Fruit fly (Drosophila melanogaster) whole organism, embryonic: Measurements from ENCODE around the gene Ice2.

Experiments used
- Atf-2 ChIP-seq: fragments of 200-800 bp; sonication (Bioruptor generic); optimal IDR thresholded peaks from 2 replicates; lab custom pipeline; 2016; ENCODE audit warnings: missing biosample characterization, missing genetic modification characterization
- Atf3 ChIP-seq: fragments of 200-800 bp; sonication (Bioruptor generic); optimal IDR thresholded peaks from 3 replicates; lab custom pipeline; 2016; ENCODE audit warnings: missing biosample characterization, missing genetic modification characterization
- Atf6 ChIP-seq: fragments of 200-800 bp; sonication (Bioruptor generic); IDR thresholded peaks from 2 replicates; pipeline ENCODE4 v1.3.6; 2022; ENCODE audit warnings: missing biosample characterization, missing genetic modification characterization
- B-H2 ChIP-seq: fragments of 200-800 bp; sonication (Bioruptor generic); optimal IDR thresholded peaks from 2 replicates; lab custom pipeline; 2018; ENCODE audit warnings: missing biosample characterization, mild to moderate bottlenecking, missing genetic modification characterization
- CG1024 ChIP-seq: fragments of 200-800 bp; sonication (Bioruptor generic); IDR thresholded peaks from 2 replicates; pipeline ENCODE4 v1.3.6; 2022; ENCODE audit warnings: missing biosample characterization, missing genetic modification characterization
- CG11247 ChIP-seq: fragments of 200-800 bp; sonication (Bioruptor generic); IDR thresholded peaks from 2 replicates; pipeline ENCODE4 v1.3.6; 2022; ENCODE audit warnings: missing biosample characterization, missing genetic modification characterization
- CG11456 ChIP-seq: fragments of 200-800 bp; sonication (Bioruptor generic); IDR thresholded peaks from 3 replicates; pipeline ENCODE4 v1.3.6; 2022; ENCODE audit warnings: missing biosample characterization, missing genetic modification characterization
- CG12236 ChIP-seq: fragments of 200-800 bp; sonication (Bioruptor generic); optimal IDR thresholded peaks from 2 replicates; lab custom pipeline; 2016; ENCODE audit warnings: missing biosample characterization, missing genetic modification characterization
- CG1233 ChIP-seq: fragments of 200-800 bp; sonication (Bioruptor generic); optimal IDR thresholded peaks from 4 replicates; lab custom pipeline; 2018; ENCODE audit warnings: missing biosample characterization, mild to moderate bottlenecking, missing genetic modification characterization
- CG12391 ChIP-seq: fragments of 200-800 bp; sonication (Bioruptor generic); optimal IDR thresholded peaks from 3 replicates; lab custom pipeline; 2018; ENCODE audit warnings: missing biosample characterization, mild to moderate bottlenecking, missing genetic modification characterization, moderate library complexity
- CG12659 ChIP-seq: fragments of 200-800 bp; sonication (Bioruptor generic); optimal IDR thresholded peaks from 3 replicates; lab custom pipeline; 2017; ENCODE audit warnings: mild to moderate bottlenecking, missing biosample characterization, missing genetic modification reagents, missing genetic modification characterization
- CG15011 ChIP-seq: fragments of 200-800 bp; sonication (Bioruptor generic); optimal IDR thresholded peaks from 3 replicates; lab custom pipeline; 2018; ENCODE audit warnings: missing biosample characterization, mild to moderate bottlenecking, missing genetic modification characterization
- CG1602 ChIP-seq: fragments of 200-800 bp; sonication (Bioruptor generic); optimal IDR thresholded peaks from 3 replicates; lab custom pipeline; 2016; ENCODE audit warnings: missing biosample characterization, missing genetic modification characterization
- CG17361 ChIP-seq: fragments of 200-800 bp; sonication (Bioruptor generic); IDR thresholded peaks from 3 replicates; pipeline ENCODE4 v1.3.6; 2022; ENCODE audit warnings: missing biosample characterization, missing genetic modification characterization
- CG2712 ChIP-seq: fragments of 200-800 bp; optimal IDR thresholded peaks from 3 replicates; lab custom pipeline; 2019; ENCODE audit warnings: missing biosample characterization, mild to moderate bottlenecking, missing genetic modification characterization, moderate library complexity
- CG3407 ChIP-seq: fragments of 200-800 bp; sonication (Bioruptor generic); optimal IDR thresholded peaks from 2 replicates; lab custom pipeline; 2018; ENCODE audit warnings: missing biosample characterization, mild to moderate bottlenecking, missing genetic modification characterization
- CG4730 ChIP-seq: fragments of 200-800 bp; sonication (Bioruptor generic); IDR thresholded peaks from 2 replicates; pipeline ENCODE4 v1.3.6; 2022; ENCODE audit warnings: missing biosample characterization, missing genetic modification characterization
- CG6175 ChIP-seq: fragments of 200-800 bp; sonication (Bioruptor generic); IDR thresholded peaks from 3 replicates; pipeline ENCODE4 v1.3.6; 2022; ENCODE audit warnings: missing biosample characterization, missing genetic modification characterization
- CG6791 ChIP-seq: fragments of 200-800 bp; sonication (Bioruptor generic); IDR thresholded peaks from 3 replicates; pipeline ENCODE4 v1.3.6; 2022; ENCODE audit warnings: missing biosample characterization, missing genetic modification characterization; ENCODE audit not compliant: partially characterized antibody
- CG8924 ChIP-seq: fragments of 200-800 bp; optimal IDR thresholded peaks from 3 replicates; lab custom pipeline; 2019; ENCODE audit warnings: missing biosample characterization, mild to moderate bottlenecking, missing genetic modification characterization, moderate library complexity
- CG9215 ChIP-seq: fragments of 200-800 bp; sonication (Bioruptor generic); IDR thresholded peaks from 2 replicates; pipeline ENCODE4 v1.3.6; 2022; ENCODE audit warnings: missing biosample characterization, missing genetic modification characterization
- CG9437 ChIP-seq: fragments of 200-800 bp; sonication (Bioruptor generic); optimal IDR thresholded peaks from 2 replicates; lab custom pipeline; 2018; ENCODE audit warnings: missing biosample characterization, mild to moderate bottlenecking, missing genetic modification characterization
- CG9817 ChIP-seq: fragments of 200-800 bp; sonication (Bioruptor generic); optimal IDR thresholded peaks from 2 replicates; lab custom pipeline; 2018; ENCODE audit warnings: missing biosample characterization, mild to moderate bottlenecking, missing genetic modification characterization, moderate library complexity
- CG9876 ChIP-seq: fragments of 200-800 bp; sonication (Bioruptor generic); optimal IDR thresholded peaks from 2 replicates; lab custom pipeline; 2016; ENCODE audit warnings: missing biosample characterization, missing genetic modification characterization
- CrebB ChIP-seq: fragments of 200-800 bp; sonication (Bioruptor generic); optimal IDR thresholded peaks from 3 replicates; lab custom pipeline; 2018; ENCODE audit warnings: missing biosample characterization, mild to moderate bottlenecking, missing genetic modification characterization
- HLHmδ ChIP-seq: fragments of 200-800 bp; sonication (Bioruptor generic); optimal IDR thresholded peaks from 2 replicates; lab custom pipeline; 2018; ENCODE audit warnings: missing biosample characterization, mild to moderate bottlenecking, missing genetic modification characterization, moderate library complexity
- Hmr ChIP-seq: fragments of 200-800 bp; sonication (Bioruptor generic); optimal IDR thresholded peaks from 3 replicates; lab custom pipeline; 2017; ENCODE audit warnings: mild to moderate bottlenecking, missing biosample characterization, missing genetic modification reagents, missing genetic modification characterization
- Hr39 ChIP-seq: fragments of >200 bp; optimal IDR thresholded peaks from 2 replicates; lab custom pipeline; 2017
- Hr51 ChIP-seq, 2 experiments: fragments of 200-800 bp; sonication (Bioruptor generic); optimal IDR thresholded peaks; 2 replicates in 1 of 2; 3 replicates in 1 of 2; lab custom pipeline; 2016 to 2018; ENCODE audit warnings: missing biosample characterization in 2 of 2, missing genetic modification characterization in 2 of 2, mild to moderate bottlenecking in 1 of 2, moderate library complexity in 1 of 2
- Kr ChIP-seq: fragments of 200-800 bp; sonication (Bioruptor generic); optimal IDR thresholded peaks from 2 replicates; lab custom pipeline; 2017; ENCODE audit warnings: missing biosample characterization, mild to moderate bottlenecking, missing genetic modification characterization
- Optix ChIP-seq: fragments of 200-800 bp; sonication (Bioruptor generic); IDR thresholded peaks from 3 replicates; pipeline ENCODE4 v1.3.6; 2022; ENCODE audit warnings: missing biosample characterization, missing genetic modification characterization
- Sry-β ChIP-seq: fragments of 200-800 bp; sonication (Bioruptor generic); optimal IDR thresholded peaks from 2 replicates; lab custom pipeline; 2018; ENCODE audit warnings: missing biosample characterization, mild to moderate bottlenecking, missing genetic modification characterization, moderate library complexity
- Tbp ChIP-seq: fragments of >200 bp; optimal IDR thresholded peaks from 2 replicates; lab custom pipeline; 2018; ENCODE audit warnings: missing biosample characterization, missing genetic modification characterization
- az2 ChIP-seq: fragments of 200-800 bp; sonication (Bioruptor generic); optimal IDR thresholded peaks from 3 replicates; lab custom pipeline; 2016; ENCODE audit warnings: missing biosample characterization, missing genetic modification characterization
- chif ChIP-seq, 2 experiments: fragments of 200-800 bp; sonication (Bioruptor generic); optimal IDR thresholded peaks; 3 replicates each; lab custom pipeline; 2016; ENCODE audit warnings: missing biosample characterization in 2 of 2, missing genetic modification characterization in 2 of 2
- disco-r ChIP-seq: fragments of 200-800 bp; sonication (Bioruptor generic); optimal IDR thresholded peaks from 2 replicates; lab custom pipeline; 2016; ENCODE audit warnings: missing biosample characterization, missing genetic modification characterization
- fu2 ChIP-seq: fragments of 200-800 bp; sonication (Bioruptor generic); optimal IDR thresholded peaks from 2 replicates; lab custom pipeline; 2016; ENCODE audit warnings: missing biosample characterization, missing genetic modification characterization
- gce ChIP-seq: fragments of 200-800 bp; sonication (Bioruptor generic); IDR thresholded peaks from 3 replicates; pipeline ENCODE4 v1.3.6; 2022; ENCODE audit warnings: missing biosample characterization, missing genetic modification characterization
- grn ChIP-seq: fragments of 200-800 bp; sonication (Bioruptor generic); optimal IDR thresholded peaks from 3 replicates; lab custom pipeline; 2017; ENCODE audit warnings: missing biosample characterization, missing genetic modification characterization
- kah ChIP-seq: fragments of 200-800 bp; sonication (Bioruptor generic); optimal IDR thresholded peaks from 2 replicates; lab custom pipeline; 2018; ENCODE audit warnings: missing biosample characterization, mild to moderate bottlenecking, missing genetic modification characterization
- maf-S ChIP-seq: fragments of 200-800 bp; sonication (Bioruptor generic); optimal IDR thresholded peaks from 2 replicates; lab custom pipeline; 2016; ENCODE audit warnings: missing biosample characterization, missing genetic modification characterization
- mirr ChIP-seq: fragments of 200-800 bp; sonication (Bioruptor generic); optimal IDR thresholded peaks from 3 replicates; lab custom pipeline; 2018; ENCODE audit warnings: missing biosample characterization, mild to moderate bottlenecking, missing genetic modification characterization
- nom ChIP-seq: fragments of 200-800 bp; sonication (Bioruptor generic); optimal IDR thresholded peaks from 2 replicates; lab custom pipeline; 2017; ENCODE audit warnings: missing biosample characterization, missing genetic modification characterization, mild to moderate bottlenecking, moderate library complexity, missing genetic modification reagents
- pan ChIP-seq, 4 experiments: fragments of >200 bp in 3 of 4; fragments of 200-800 bp in 1 of 4; sonication (Bioruptor generic) in 1 of 4; optimal IDR thresholded peaks in 3 of 4; IDR thresholded peaks in 1 of 4; 2 replicates each; pipeline versions ENCODE4 v1.3.6 to Lab custom; 2017 to 2022; ENCODE audit warnings: missing biosample characterization in 2 of 4, missing genetic modification characterization in 2 of 4, mixed read lengths in 1 of 4
- pita ChIP-seq: fragments of 200-800 bp; sonication (Bioruptor generic); optimal IDR thresholded peaks from 2 replicates; lab custom pipeline; 2017; ENCODE audit warnings: missing biosample characterization, mild to moderate bottlenecking, missing genetic modification characterization
- pzg ChIP-seq: fragments of 200-800 bp; sonication (Bioruptor generic); optimal IDR thresholded peaks from 3 replicates; lab custom pipeline; 2018; ENCODE audit warnings: missing biosample characterization, mild to moderate bottlenecking, missing genetic modification characterization, moderate library complexity
- ranshi ChIP-seq: fragments of 200-800 bp; sonication (Bioruptor generic); IDR thresholded peaks from 2 replicates; pipeline ENCODE4 v1.3.6; 2022; ENCODE audit warnings: missing biosample characterization, missing genetic modification characterization
- shn ChIP-seq: fragments of 200-800 bp; sonication (Bioruptor generic); optimal IDR thresholded peaks from 3 replicates; lab custom pipeline; 2016; ENCODE audit warnings: missing biosample characterization, missing genetic modification characterization
- slou ChIP-seq: fragments of 200-800 bp; sonication (Bioruptor generic); optimal IDR thresholded peaks from 3 replicates; lab custom pipeline; 2016; ENCODE audit warnings: missing biosample characterization, missing genetic modification characterization
- tna ChIP-seq: fragments of 200-800 bp; sonication (Bioruptor generic); IDR thresholded peaks from 2 replicates; pipeline ENCODE4 v1.3.6; 2022; ENCODE audit warnings: missing biosample characterization, missing genetic modification characterization; ENCODE audit not compliant: partially characterized antibody
- unc-4 ChIP-seq: fragments of 200-800 bp; sonication (Bioruptor generic); IDR thresholded peaks from 2 replicates; pipeline ENCODE4 v1.3.6; 2022; ENCODE audit warnings: missing biosample characterization, missing genetic modification characterization; ENCODE audit not compliant: partially characterized antibody
- wek ChIP-seq: fragments of 200-800 bp; sonication (Bioruptor generic); optimal IDR thresholded peaks from 3 replicates; lab custom pipeline; 2018; ENCODE audit warnings: missing biosample characterization, mild to moderate bottlenecking, missing genetic modification characterization, moderate library complexity

Gene Ice2

DNA sequence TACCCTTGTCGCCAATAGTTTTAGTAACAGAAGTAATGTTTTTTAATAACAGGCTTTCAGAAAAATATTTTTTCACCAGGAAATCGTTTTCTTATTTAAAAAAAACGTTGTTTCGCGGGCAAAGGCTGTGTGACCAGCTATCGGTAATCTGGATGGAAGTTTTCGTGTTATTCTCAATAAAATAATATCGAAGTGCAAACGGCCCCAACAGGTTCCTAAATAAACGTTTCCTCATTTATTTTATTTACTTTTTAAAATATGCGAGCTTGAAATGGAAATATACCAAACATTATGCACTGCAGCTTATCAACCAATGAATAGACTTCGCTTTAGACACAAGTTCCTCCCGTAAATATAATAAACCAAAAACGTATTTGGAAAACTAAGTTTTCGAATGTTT, at the start of gene Ice2 (continued):
- TF ChIP-seq disco-r (GFP tag; lab: Kevin White, UChicago) (no peak), CG17361 (GFP tag; lab: Robert Waterston, UW) (no peak), CG6175 (GFP tag; lab: Robert Waterston, UW) (no peak), chif (GFP tag; optimal IDR thresholded peaks at IDR 0.05; lab: Kevin White, UChicago) (no peak), Atf3 (GFP tag; lab: Kevin White, UChicago) (no peak), Atf-2 (GFP tag; lab: Kevin White, UChicago) (no peak), CG8924 (tag; lab: Kevin White, UChicago) (no peak), Sry-β (GFP tag; lab: Kevin White, UChicago) (no peak), B-H2 (no peak), CG9876 (GFP tag; lab: Kevin White, UChicago) (no peak), Hmr (no peak), CG9437 (no peak), kah (GFP tag; lab: Kevin White, UChicago) (no peak), CG12391 (tag; lab: Kevin White, UChicago) (peak; percentile 9), shn (GFP tag; lab: Kevin White, UChicago) (no peak), Tbp (no peak), Hr51 (GFP tag; optimal IDR thresholded peaks at IDR 0.05; lab: Kevin White, UChicago) (no peak), Hr39 (lab: Kevin White, UChicago) (no peak), CG1024 (no peak), CG9817 (no peak), Optix (GFP tag; lab: Robert Waterston, UW) (no peak), wek (GFP tag; lab: Kevin White, UChicago) (no peak), Atf6 (GFP tag; lab: Robert Waterston, UW) (no peak), tna (GFP tag; lab: Robert Waterston, UW) (no peak), Kr (GFP tag; lab: Kevin White, UChicago) (no peak), CG2712 (peak; percentile 44), maf-S (GFP tag; lab: Kevin White, UChicago) (no peak), ranshi (no peak), grn (GFP tag; lab: Kevin White, UChicago) (no peak), unc-4 (peak; percentile 53; the same call in 1 of the 2 replicates), CG12659 (peak; percentile 29), mirr (GFP tag; lab: Kevin White, UChicago) (no peak), CrebB (tag; lab: Kevin White, UChicago) (no peak), CG6791 (GFP tag; lab: Robert Waterston, UW) (peak; percentile 57; the same call in 2 of the 3 replicates), CG11456 (GFP tag; lab: Robert Waterston, UW) (no peak), CG12236 (GFP tag; lab: Kevin White, UChicago) (no peak), pita (GFP tag; lab: Kevin White, UChicago) (no peak), CG11247 (GFP tag; lab: Robert Waterston, UW) (no peak), gce (no peak), CG1602 (GFP tag; lab: Kevin White, UChicago) (no peak), CG1233 (GFP tag; lab: Kevin White, UChicago) (no peak), fu2 (GFP tag; lab: Kevin White, UChicago) (no peak), CG15011 (no peak), CG3407 (GFP tag; lab: Kevin White, UChicago) (no peak), az2 (GFP tag; lab: Kevin White, UChicago) (no peak), CG4730 (GFP tag; lab: Robert Waterston, UW) (no peak), nom (no peak), pan (optimal IDR thresholded peaks at IDR 0.05; lab: Kevin White, UChicago) (no peak), pan (GFP tag; optimal IDR thresholded peaks at IDR 0.05 in 1 of 2, IDR thresholded peaks at IDR 0.05 in 1 of 2) (no peak), CG9215 (GFP tag; lab: Robert Waterston, UW) (no peak), HLHmδ (GFP tag; lab: Kevin White, UChicago) (no peak), pzg (GFP tag; lab: Kevin White, UChicago) (peak; percentile 61), slou (no peak)
